Worm (Caenorhabditis elegans): ENCODE data around the gene Y46G5A.23.
A peak's percentile ranks its signal among the peaks of the same experiment; 100 is the strongest.

Y46G5A.23 gene

DNA sequence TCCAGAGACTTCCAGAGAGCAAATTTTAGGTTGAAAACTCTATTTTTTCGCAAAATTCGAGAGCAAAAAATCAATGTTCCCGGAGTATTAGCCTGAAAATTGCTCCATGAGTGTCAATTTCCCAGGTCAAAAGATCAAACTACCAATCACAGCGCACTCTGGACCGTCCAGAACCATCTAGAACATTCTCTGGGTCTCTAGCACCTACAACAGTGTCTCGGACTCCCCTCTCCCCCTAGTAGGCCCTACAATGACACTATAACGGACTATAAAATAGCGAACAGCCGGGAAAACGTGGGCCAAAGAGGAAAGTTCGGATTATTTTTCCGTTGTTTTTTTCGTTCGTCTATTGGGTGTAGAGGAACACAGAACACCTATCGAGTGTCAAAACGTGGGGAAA is 29.4 kb downstream of the Y46G5A.23 start:
- TF ChIP-seq hsf-1 (GFP tag; IDR thresholded peaks at IDR 0.05) (peak; percentile 79), snpc-3.4 (tag; optimal IDR thresholded peaks at IDR 0.05) (no peak), die-1 (tag; optimal IDR thresholded peaks at IDR 0.05) (no peak)

DNA sequence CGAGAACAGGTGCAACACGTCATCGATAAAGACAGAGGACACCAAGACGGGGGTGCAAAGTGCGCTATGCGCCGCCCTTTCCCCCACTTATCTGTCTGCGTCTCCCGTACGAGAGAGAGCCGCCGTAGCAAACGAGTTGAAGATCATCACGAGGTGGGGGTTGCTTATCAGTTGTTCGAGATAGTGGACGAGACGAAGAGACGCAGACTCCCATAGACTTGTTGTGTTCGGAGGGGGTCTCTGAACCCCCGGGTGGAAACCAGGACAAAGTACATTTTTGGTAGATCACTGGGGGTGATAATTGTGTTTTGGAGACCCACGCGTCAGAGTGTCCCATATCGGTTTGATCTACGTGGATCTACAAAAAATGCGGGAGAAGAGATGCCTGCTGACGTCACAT is 29.9 kb downstream of the Y46G5A.23 start:
- TF ChIP-seq dpl-1 (GFP tag; optimal IDR thresholded peaks at IDR 0.05) = no peak
- TF ChIP-seq hsf-1 (GFP tag; IDR thresholded peaks at IDR 0.05) = peak; percentile 42; the same call in 1 of the 2 replicates
- no peak for TF ChIP-seq D2030.7 (GFP tag; IDR thresholded peaks at IDR 0.05)
- TF ChIP-seq chd-7 (tag; optimal IDR thresholded peaks at IDR 0.05) = peak; percentile 84
- TF ChIP-seq mcd-1 (GFP tag; IDR thresholded peaks at IDR 0.05) = peak; percentile 78
- peak; percentile 30; the same call in 1 of the 2 replicates for TF ChIP-seq ceh-100 (GFP tag; IDR thresholded peaks at IDR 0.05)
- no peak for TF ChIP-seq attf-3 (GFP tag; conservative IDR thresholded peaks at IDR 0.05)
- no peak for TF ChIP-seq efl-1 (GFP tag; optimal IDR thresholded peaks at IDR 0.05)
- TF ChIP-seq bed-1 (GFP tag; IDR thresholded peaks at IDR 0.05) = no peak
- TF ChIP-seq F39B2.1 (GFP tag; IDR thresholded peaks at IDR 0.05) = no peak
- TF ChIP-seq K11D2.4 (GFP tag; IDR thresholded peaks at IDR 0.05) = peak; percentile 82
- TF ChIP-seq dpff-1 (tag; optimal IDR thresholded peaks at IDR 0.05) = no peak
- TF ChIP-seq lsy-27 (tag; optimal IDR thresholded peaks at IDR 0.05; ENCODE audit: borderline replicate concordance, insufficient read depth) = no peak
- TF ChIP-seq fkh-3 (tag; optimal IDR thresholded peaks at IDR 0.05) = no peak
- no peak for TF ChIP-seq him-1 (tag; optimal IDR thresholded peaks at IDR 0.05)
- no peak for TF ChIP-seq madf-8 (GFP tag; conservative IDR thresholded peaks at IDR 0.05)
- no peak for TF ChIP-seq nfya-1 (tag; optimal IDR thresholded peaks at IDR 0.05; ENCODE audit: borderline replicate concordance, insufficient read depth)
- no peak for TF ChIP-seq sdz-38 (tag; optimal IDR thresholded peaks at IDR 0.05)
- no peak for TF ChIP-seq pha-4 (tag; optimal IDR thresholded peaks at IDR 0.05)
- no peak for TF ChIP-seq bed-2 (GFP tag; IDR thresholded peaks at IDR 0.05)
- TF ChIP-seq cebp-2 (GFP tag; IDR thresholded peaks at IDR 0.05) = no peak
- no peak for TF ChIP-seq nhr-27 (tag; optimal IDR thresholded peaks at IDR 0.05)
- TF ChIP-seq repo-1 (tag; optimal IDR thresholded peaks at IDR 0.05) = peak; percentile 45
- TF ChIP-seq ceh-58 (GFP tag; IDR thresholded peaks at IDR 0.05) = 0 out of 2 replicates have a peak, but pooled peaks have one; percentile 22
- peak; percentile 55; the same call in 1 of the 2 replicates for TF ChIP-seq egrh-3 (GFP tag; IDR thresholded peaks at IDR 0.05)
- no peak for TF ChIP-seq snpc-4 (GFP tag; optimal IDR thresholded peaks at IDR 0.05)
- peak in 2 of 4 experiments; percentile 63 to 64 for TF ChIP-seq snpc-4 (tag; optimal IDR thresholded peaks at IDR 0.05)
- TF ChIP-seq akir-1 (GFP tag; optimal IDR thresholded peaks at IDR 0.05) = no peak
- no peak; the same call in 1 of the 2 replicates for TF ChIP-seq lir-1 (GFP tag; conservative IDR thresholded peaks at IDR 0.05)
- TF ChIP-seq rec-8 (tag; optimal IDR thresholded peaks at IDR 0.05) = no peak
- no peak for TF ChIP-seq attf-6 (GFP tag; IDR thresholded peaks at IDR 0.05)
- TF ChIP-seq ztf-26 (tag; optimal IDR thresholded peaks at IDR 0.05) = peak; percentile 89
- TF ChIP-seq ztf-6 (GFP tag; IDR thresholded peaks at IDR 0.05) = peak; percentile 78
- no peak for TF ChIP-seq nhr-179 (tag; optimal IDR thresholded peaks at IDR 0.05)
- 0 out of 2 replicates have a peak, but pooled peaks have one; percentile 10 for TF ChIP-seq F37B4.10 (GFP tag; IDR thresholded peaks at IDR 0.05)
- TF ChIP-seq F22D6.2 (tag; optimal IDR thresholded peaks at IDR 0.05) = peak; percentile 58
- TF ChIP-seq aptf-3 (GFP tag; IDR thresholded peaks at IDR 0.05) = no peak
- peak; percentile 62 for TF ChIP-seq somi-1 (GFP tag; optimal IDR thresholded peaks at IDR 0.05)
- TF ChIP-seq xnd-1 (tag; optimal IDR thresholded peaks at IDR 0.05) = no peak
- TF ChIP-seq hmg-1.2 (GFP tag; IDR thresholded peaks at IDR 0.05) = peak; percentile 91
- peak; percentile 61 for TF ChIP-seq lin-54 (GFP tag; optimal IDR thresholded peaks at IDR 0.05)
- TF ChIP-seq zim-3 (tag; optimal IDR thresholded peaks at IDR 0.05) = no peak
- no peak for TF ChIP-seq hmg-20 (GFP tag; IDR thresholded peaks at IDR 0.05)
- TF ChIP-seq ets-4 (GFP tag; optimal IDR thresholded peaks at IDR 0.05) = peak; percentile 92
- peak in 1 of 2 experiments; percentile 72 for TF ChIP-seq let-607 (tag; optimal IDR thresholded peaks at IDR 0.05)
